In genomic region chr2L:18630611-18631221, dm6 we compare ENCODE assay signal across 5 fruit fly cellular contexts.
TF ChIP-seq lines count a peak whose summit lies in the region.

No protein-coding gene starts in this region.

- no peak for TF ChIP-seq CTCF in whole organism, embryonic (GFP tag; optimal IDR thresholded peaks at IDR 0.05; lab: Kevin White, UChicago)

TF ChIP-seq in whole organism, adult, 20 proteins besides CTCF, POLR2A, EP300 and RAD21:
- TF ChIP-seq CG7101 (tag; optimal IDR thresholded peaks at IDR 0.05; lab: Kevin White, UChicago), result no peak
- TF ChIP-seq kay (GFP tag; lab: Kevin White, UChicago; ENCODE audit: borderline replicate concordance), result peak; percentile 22
TF ChIP-seq in whole organism, adult: peak in this region for 1.

TF ChIP-seq in whole organism, embryonic, 481 proteins besides CTCF, POLR2A, EP300 and RAD21 (continues in another document):
- no peak for TF ChIP-seq Kr (GFP tag; optimal IDR thresholded peaks at IDR 0.05; lab: Kevin White, UChicago)
- no peak for TF ChIP-seq br (optimal IDR thresholded peaks at IDR 0.05; lab: Kevin White, UChicago)
- no peak for TF ChIP-seq Dad (GFP tag; optimal IDR thresholded peaks at IDR 0.05; lab: Kevin White, UChicago)
- no peak for TF ChIP-seq Ets65A (GFP tag; lab: Kevin White, UChicago)
- no peak for TF ChIP-seq mam (GFP tag; optimal IDR thresholded peaks at IDR 0.05; lab: Kevin White, UChicago)
- no peak for TF ChIP-seq CG10543 (GFP tag; optimal IDR thresholded peaks at IDR 0.05; lab: Kevin White, UChicago)
- TF ChIP-seq knrl (GFP tag; IDR thresholded peaks at IDR 0.05; lab: Robert Waterston, UW; ENCODE audit: partially characterized antibody), result no peak
- no peak for TF ChIP-seq CG1024 (GFP tag; IDR thresholded peaks at IDR 0.05; lab: Robert Waterston, UW)
- TF ChIP-seq Med (GFP tag; lab: Kevin White, UChicago), result peak; percentile 25
- peak; percentile 33 for TF ChIP-seq lab (GFP tag; optimal IDR thresholded peaks at IDR 0.05; lab: Kevin White, UChicago)
- no peak for TF ChIP-seq CG9215 (GFP tag; IDR thresholded peaks at IDR 0.05; lab: Robert Waterston, UW)
- TF ChIP-seq sens (GFP tag; lab: Kevin White, UChicago), result peak; percentile 63
- TF ChIP-seq Camta (GFP tag; optimal IDR thresholded peaks at IDR 0.05; lab: Kevin White, UChicago), result no peak
- no peak for TF ChIP-seq Neu2 (GFP tag; optimal IDR thresholded peaks at IDR 0.05; lab: Kevin White, UChicago; ENCODE audit: borderline replicate concordance)
- no peak for TF ChIP-seq slp2 (GFP tag; optimal IDR thresholded peaks at IDR 0.05; lab: Kevin White, UChicago)
- TF ChIP-seq CkIIα-i1 (GFP tag; IDR thresholded peaks at IDR 0.05; lab: Robert Waterston, UW), result no peak
- TF ChIP-seq CG30403 (GFP tag; optimal IDR thresholded peaks at IDR 0.05; lab: Kevin White, UChicago), result no peak
- no peak for TF ChIP-seq aop (GFP tag; IDR thresholded peaks at IDR 0.05; lab: Robert Waterston, UW)
- no peak for TF ChIP-seq Tbp (GFP tag; optimal IDR thresholded peaks at IDR 0.05; lab: Kevin White, UChicago)
- no peak for TF ChIP-seq CG11247 (GFP tag; IDR thresholded peaks at IDR 0.05; lab: Robert Waterston, UW)
- peak; percentile 53; the same call in 1 of the 3 replicates for TF ChIP-seq z (GFP tag; IDR thresholded peaks at IDR 0.05; lab: Robert Waterston, UW)
- peak; percentile 84 for TF ChIP-seq exex (tag; optimal IDR thresholded peaks at IDR 0.05; lab: Kevin White, UChicago)
- no peak for TF ChIP-seq MTF-1 (GFP tag; optimal IDR thresholded peaks at IDR 0.05; lab: Kevin White, UChicago; ENCODE audit: borderline replicate concordance)

TF ChIP-seq in whole organism, prepupa, 60 proteins besides CTCF, POLR2A, EP300 and RAD21:
- TF ChIP-seq svp (GFP tag; lab: Kevin White, UChicago), result peak; percentile 85
- peak; percentile 49 for TF ChIP-seq Eip93F (GFP tag; optimal IDR thresholded peaks at IDR 0.05; lab: Kevin White, UChicago)
- no peak for TF ChIP-seq CG32006 (GFP tag; optimal IDR thresholded peaks at IDR 0.05; lab: Kevin White, UChicago)
- peak; percentile 73 for TF ChIP-seq vri (GFP tag; optimal IDR thresholded peaks at IDR 0.05; lab: Kevin White, UChicago)

TF ChIP-seq in whole organism, pupa, 21 proteins besides CTCF, POLR2A, EP300 and RAD21:
- TF ChIP-seq CG15710 (tag; optimal IDR thresholded peaks at IDR 0.05; lab: Kevin White, UChicago), result no peak
- peak; percentile 77 for TF ChIP-seq EcR (GFP tag; optimal IDR thresholded peaks at IDR 0.05; lab: Kevin White, UChicago)
- TF ChIP-seq CG34367 (tag; optimal IDR thresholded peaks at IDR 0.05; lab: Kevin White, UChicago), result no peak
- TF ChIP-seq CG8159 (tag; optimal IDR thresholded peaks at IDR 0.05; lab: Kevin White, UChicago), result no peak
- TF ChIP-seq CG32121 (GFP tag; IDR thresholded peaks at IDR 0.05; lab: Robert Waterston, UW), result no peak
- TF ChIP-seq Pif1B (GFP tag; optimal IDR thresholded peaks at IDR 0.05; lab: Kevin White, UChicago), result no peak
- no peak for TF ChIP-seq CG14655 (GFP tag; optimal IDR thresholded peaks at IDR 0.05; lab: Kevin White, UChicago)

TF ChIP-seq in whole organism, wandering third instar larva, 38 proteins besides CTCF, POLR2A, EP300 and RAD21:
- TF ChIP-seq fru (GFP tag; optimal IDR thresholded peaks at IDR 0.05; lab: Kevin White, UChicago) (no peak), ey (GFP tag; optimal IDR thresholded peaks at IDR 0.05; lab: Kevin White, UChicago) (no peak), Rel (GFP tag; optimal IDR thresholded peaks at IDR 0.05; lab: Kevin White, UChicago) (no peak), Rel (tag; optimal IDR thresholded peaks at IDR 0.05; lab: Kevin White, UChicago) (peak; percentile 36), Mio (GFP tag; optimal IDR thresholded peaks at IDR 0.05; lab: Kevin White, UChicago) (no peak), jim (GFP tag; optimal IDR thresholded peaks at IDR 0.05; lab: Kevin White, UChicago) (no peak)
